Worm (Caenorhabditis elegans): ENCODE results near the gene srd-36.

The srd-36 gene

ce11 chrX:13247614-13248013 lies 47.0 kb downstream of the srd-36 start:
- TF ChIP-seq pqm-1 (tag; optimal IDR thresholded peaks at IDR 0.05) (peak; percentile 41), unc-39 (tag; optimal IDR thresholded peaks at IDR 0.05) (no peak), daf-12 (tag; optimal IDR thresholded peaks at IDR 0.05) (no peak), elt-2 (tag; optimal IDR thresholded peaks at IDR 0.05) (peak; percentile 69)

- no peak for TF ChIP-seq skn-1 (tag; optimal IDR thresholded peaks at IDR 0.05)
- TF ChIP-seq pha-4 (tag; optimal IDR thresholded peaks at IDR 0.05): peak; percentile 2
- TF ChIP-seq elt-2 (tag; optimal IDR thresholded peaks at IDR 0.05): peak; percentile 2
- TF ChIP-seq hmg-11 (tag; optimal IDR thresholded peaks at IDR 0.05): no peak
- no peak for TF ChIP-seq aly-2 (tag; optimal IDR thresholded peaks at IDR 0.05)
- peak; percentile 28 for TF ChIP-seq pqm-1 (tag; optimal IDR thresholded peaks at IDR 0.05)
- peak; percentile 12 for TF ChIP-seq nhr-23 (tag; optimal IDR thresholded peaks at IDR 0.05)
Measured at ce11 chrX:13246668-13247358, 47.8 kb downstream of the srd-36 start.

- TF ChIP-seq nhr-11 (tag; optimal IDR thresholded peaks at IDR 0.05) (no peak), elt-2 (tag; optimal IDR thresholded peaks at IDR 0.05) (no peak), ceh-28 (tag; optimal IDR thresholded peaks at IDR 0.05) (peak; percentile 38), mdl-1 (tag; optimal IDR thresholded peaks at IDR 0.05) (no peak)
Measured at ce11 chrX:13245090-13245489, 49.5 kb downstream of the srd-36 start, which contains the start of gene hpl-1. Gene hpl-1, plus strand, starts transcription at chrX:13245390.
